Fruit fly (Drosophila melanogaster) whole organism, embryonic: ENCODE measurements around the gene lab.

ENCODE experiments used
- Bdp1 ChIP-seq: fragments of 200-800 bp; sonication (Bioruptor generic); optimal IDR thresholded peaks from 3 replicates; lab custom pipeline; 2016; ENCODE audit warnings: missing biosample characterization, missing genetic modification characterization
- CG11398 ChIP-seq: fragments of 200-800 bp; sonication (Bioruptor generic); optimal IDR thresholded peaks from 2 replicates; lab custom pipeline; 2016; ENCODE audit warnings: missing biosample characterization, missing genetic modification characterization
- CG12659 ChIP-seq: fragments of 200-800 bp; sonication (Bioruptor generic); optimal IDR thresholded peaks from 3 replicates; lab custom pipeline; 2017; ENCODE audit warnings: mild to moderate bottlenecking, missing biosample characterization, missing genetic modification reagents, missing genetic modification characterization
- CG13287 ChIP-seq: fragments of 200-800 bp; sonication (Bioruptor generic); IDR thresholded peaks from 2 replicates; pipeline ENCODE4 v1.3.6; 2022; ENCODE audit warnings: missing biosample characterization, missing genetic modification characterization; ENCODE audit not compliant: partially characterized antibody
- CG15514 ChIP-seq: fragments of 200-800 bp; sonication (Bioruptor generic); optimal IDR thresholded peaks from 3 replicates; lab custom pipeline; 2017; ENCODE audit warnings: missing biosample characterization, missing genetic modification characterization, mild to moderate bottlenecking, moderate library complexity, missing genetic modification reagents
- CG15696 ChIP-seq: fragments of 200-800 bp; sonication (Bioruptor generic); optimal IDR thresholded peaks from 2 replicates; lab custom pipeline; 2019; ENCODE audit warnings: missing biosample characterization, mild to moderate bottlenecking, missing genetic modification characterization, moderate library complexity
- CG17385 ChIP-seq: fragments of 200-800 bp; sonication (Bioruptor generic); optimal IDR thresholded peaks from 3 replicates; lab custom pipeline; 2018; ENCODE audit warnings: missing biosample characterization, mild to moderate bottlenecking, missing genetic modification characterization
- CG17802 ChIP-seq: fragments of 200-800 bp; sonication (Bioruptor generic); optimal IDR thresholded peaks from 2 replicates; lab custom pipeline; 2018; ENCODE audit warnings: missing biosample characterization, mild to moderate bottlenecking, missing genetic modification characterization, moderate library complexity
- CG2875 ChIP-seq: fragments of 200-800 bp; sonication (Bioruptor generic); optimal IDR thresholded peaks from 2 replicates; lab custom pipeline; 2017; ENCODE audit warnings: missing biosample characterization, mild to moderate bottlenecking, missing genetic modification characterization, missing genetic modification reagents
- CG2889 ChIP-seq: fragments of 200-800 bp; sonication (Bioruptor generic); IDR thresholded peaks from 3 replicates; pipeline ENCODE4 v1.3.6; 2022; ENCODE audit warnings: missing biosample characterization, missing genetic modification characterization
- CG3726 ChIP-seq: fragments of 200-800 bp; sonication (Bioruptor generic); IDR thresholded peaks from 3 replicates; pipeline ENCODE4, ENCODE4 v1.3.6; 2022; ENCODE audit warnings: missing biosample characterization, missing genetic modification characterization
- CG3847 ChIP-seq: fragments of 200-800 bp; sonication (Bioruptor generic); IDR thresholded peaks from 2 replicates; pipeline ENCODE4 v1.3.6; 2022; ENCODE audit warnings: missing biosample characterization, missing genetic modification characterization
- CG42726 ChIP-seq: fragments of 200-800 bp; sonication (Bioruptor generic); IDR thresholded peaks from 2 replicates; pipeline ENCODE4 v1.3.6; 2022; ENCODE audit warnings: missing biosample characterization, missing genetic modification characterization; ENCODE audit not compliant: partially characterized antibody
- CG43689 ChIP-seq: fragments of 200-800 bp; sonication (Bioruptor generic); IDR thresholded peaks from 2 replicates; pipeline ENCODE4 v1.3.6; 2022; ENCODE audit warnings: missing biosample characterization, missing genetic modification characterization
- CG5180 ChIP-seq: fragments of 200-800 bp; sonication (Bioruptor generic); optimal IDR thresholded peaks from 3 replicates; lab custom pipeline; 2017; ENCODE audit warnings: missing biosample characterization, missing genetic modification characterization, mild to moderate bottlenecking, moderate library complexity, missing genetic modification reagents
- CG6683 ChIP-seq: fragments of 200-800 bp; sonication (Bioruptor generic); optimal IDR thresholded peaks from 2 replicates; lab custom pipeline; 2017; ENCODE audit warnings: missing biosample characterization, mild to moderate bottlenecking, missing genetic modification characterization, missing genetic modification reagents
- CG7271 ChIP-seq: fragments of 200-800 bp; sonication (Bioruptor generic); optimal IDR thresholded peaks from 2 replicates; lab custom pipeline; 2018; ENCODE audit warnings: missing biosample characterization, mild to moderate bottlenecking, missing genetic modification characterization, moderate library complexity
- CG7357 ChIP-seq: fragments of 200-800 bp; sonication (Bioruptor generic); IDR thresholded peaks from 3 replicates; pipeline ENCODE4 v1.3.6; 2022; ENCODE audit warnings: missing biosample characterization, missing genetic modification characterization
- CG8388 ChIP-seq: fragments of 200-800 bp; sonication (Bioruptor generic); optimal IDR thresholded peaks from 2 replicates; lab custom pipeline; 2019; ENCODE audit warnings: missing biosample characterization, mild to moderate bottlenecking, missing genetic modification characterization, moderate library complexity
- Ets97D ChIP-seq: fragments of 200-800 bp; sonication (Bioruptor generic); optimal IDR thresholded peaks from 3 replicates; lab custom pipeline; 2016; ENCODE audit warnings: missing biosample characterization, missing genetic modification characterization
- Fer2 ChIP-seq: fragments of 200-800 bp; sonication (Bioruptor generic); optimal IDR thresholded peaks from 2 replicates; lab custom pipeline; 2018; ENCODE audit warnings: missing biosample characterization, mild to moderate bottlenecking, missing genetic modification characterization, moderate library complexity
- GATAe ChIP-seq: fragments of 200-800 bp; sonication (Bioruptor generic); conservative IDR thresholded peaks from 2 replicates; pipeline ENCODE4 v1.3.6; 2022; ENCODE audit warnings: missing biosample characterization, missing genetic modification characterization
- HHEX ChIP-seq: fragments of 200-800 bp; sonication (Bioruptor generic); optimal IDR thresholded peaks from 3 replicates; lab custom pipeline; 2017; ENCODE audit warnings: missing biosample characterization, mild to moderate bottlenecking, missing genetic modification characterization, missing genetic modification reagents
- Hr78 ChIP-seq, 2 experiments: fragments of 200-800 bp in 1 of 2; fragments of >200 bp in 1 of 2; sonication (Bioruptor generic) in 1 of 2; optimal IDR thresholded peaks; 2 replicates each; lab custom pipeline; 2017 to 2019; ENCODE audit warnings: missing biosample characterization in 2 of 2, missing genetic modification characterization in 2 of 2, mild to moderate bottlenecking in 1 of 2, moderate library complexity in 1 of 2
- MBD-R2 ChIP-seq: fragments of 200-800 bp; sonication (Bioruptor generic); IDR thresholded peaks from 2 replicates; pipeline ENCODE4 v1.3.6; 2022; ENCODE audit warnings: missing biosample characterization, missing genetic modification characterization
- Max ChIP-seq: fragments of 200-800 bp; sonication (Bioruptor generic); optimal IDR thresholded peaks from 2 replicates; lab custom pipeline; 2016; ENCODE audit warnings: missing biosample characterization, mild to moderate bottlenecking, missing genetic modification characterization
- Meics ChIP-seq: fragments of 200-800 bp; sonication (Bioruptor generic); optimal IDR thresholded peaks from 2 replicates; lab custom pipeline; 2017; ENCODE audit warnings: missing biosample characterization, mild to moderate bottlenecking, missing genetic modification characterization
- Neu2 ChIP-seq: fragments of 200-800 bp; sonication (Bioruptor generic); optimal IDR thresholded peaks from 3 replicates; lab custom pipeline; 2016; ENCODE audit warnings: missing biosample characterization, missing genetic modification characterization, borderline replicate concordance
- Nf-YB ChIP-seq: fragments of 200-800 bp; sonication (Bioruptor generic); optimal IDR thresholded peaks from 3 replicates; lab custom pipeline; 2019; ENCODE audit warnings: missing biosample characterization, mild to moderate bottlenecking, missing genetic modification characterization, moderate library complexity
- NfI ChIP-seq: fragments of 200-800 bp; sonication (Bioruptor generic); optimal IDR thresholded peaks from 3 replicates; lab custom pipeline; 2018; ENCODE audit warnings: missing biosample characterization, mild to moderate bottlenecking, missing genetic modification characterization, moderate library complexity
- chinmo ChIP-seq: fragments of 200-800 bp; sonication (Bioruptor generic); IDR thresholded peaks from 4 replicates; pipeline ENCODE4 v1.3.6; 2022; ENCODE audit warnings: missing biosample characterization, missing genetic modification characterization; ENCODE audit not compliant: partially characterized antibody
- fd3F ChIP-seq: fragments of 200-800 bp; sonication (Bioruptor generic); optimal IDR thresholded peaks from 2 replicates; lab custom pipeline; 2018; ENCODE audit warnings: missing biosample characterization, mild to moderate bottlenecking, missing genetic modification characterization, moderate library complexity
- grn ChIP-seq: fragments of 200-800 bp; sonication (Bioruptor generic); optimal IDR thresholded peaks from 3 replicates; lab custom pipeline; 2017; ENCODE audit warnings: missing biosample characterization, missing genetic modification characterization
- ind ChIP-seq: fragments of 200-800 bp; sonication (Bioruptor generic); optimal IDR thresholded peaks from 3 replicates; lab custom pipeline; 2016; ENCODE audit warnings: missing biosample characterization, missing genetic modification characterization
- jigr1 ChIP-seq: fragments of 200-800 bp; sonication (Bioruptor generic); IDR thresholded peaks from 3 replicates; pipeline ENCODE4 v1.3.6; 2022; ENCODE audit warnings: missing biosample characterization, missing genetic modification characterization
- lola ChIP-seq, 3 experiments: fragments of >200 bp in 2 of 3; fragments of 200-800 bp in 1 of 3; sonication (Bioruptor generic) in 1 of 3; optimal IDR thresholded peaks; 2 replicates each; lab custom pipeline; 2017 to 2019; ENCODE audit warnings: missing biosample characterization in 3 of 3, missing genetic modification characterization in 3 of 3, mild to moderate bottlenecking in 1 of 3, moderate library complexity in 1 of 3
- mld ChIP-seq: fragments of 200-800 bp; sonication (Bioruptor generic); IDR thresholded peaks from 3 replicates; pipeline ENCODE4 v1.3.6; 2022; ENCODE audit warnings: missing biosample characterization, missing genetic modification characterization; ENCODE audit not compliant: partially characterized antibody
- p53 ChIP-seq: fragments of 200-800 bp; sonication (Bioruptor generic); optimal IDR thresholded peaks from 2 replicates; lab custom pipeline; 2016; ENCODE audit warnings: missing biosample characterization, missing genetic modification characterization
- peb ChIP-seq: fragments of 200-800 bp; sonication (Bioruptor generic); IDR thresholded peaks from 2 replicates; pipeline ENCODE4 v1.3.6; 2022; ENCODE audit warnings: missing biosample characterization, missing genetic modification characterization
- phol ChIP-seq: fragments of 200-800 bp; sonication (Bioruptor generic); optimal IDR thresholded peaks from 3 replicates; lab custom pipeline; 2018; ENCODE audit warnings: missing biosample characterization, mild to moderate bottlenecking, missing genetic modification characterization, moderate library complexity
- repo ChIP-seq: fragments of 200-800 bp; sonication (Bioruptor generic); optimal IDR thresholded peaks from 2 replicates; lab custom pipeline; 2016; ENCODE audit warnings: missing biosample characterization, missing genetic modification characterization
- row ChIP-seq: fragments of 200-800 bp; sonication (Bioruptor generic); IDR thresholded peaks from 3 replicates; pipeline ENCODE4 v1.3.6; 2022; ENCODE audit warnings: missing biosample characterization, missing genetic modification characterization
- sens ChIP-seq: fragments of 200-800 bp; sonication (Bioruptor generic); peaks from one replicate; lab custom pipeline; 2016; ENCODE audit warnings: missing biosample characterization, missing genetic modification characterization
- sr ChIP-seq: fragments of 200-800 bp; sonication (Bioruptor generic); IDR thresholded peaks from 3 replicates; pipeline ENCODE4 v1.3.6; 2022; ENCODE audit warnings: missing biosample characterization, missing genetic modification characterization
- tna ChIP-seq: fragments of 200-800 bp; sonication (Bioruptor generic); IDR thresholded peaks from 2 replicates; pipeline ENCODE4 v1.3.6; 2022; ENCODE audit warnings: missing biosample characterization, missing genetic modification characterization; ENCODE audit not compliant: partially characterized antibody
- vnd ChIP-seq: fragments of 200-800 bp; sonication (Bioruptor generic); IDR thresholded peaks from 3 replicates; pipeline ENCODE4 v1.3.6; 2022; ENCODE audit warnings: missing biosample characterization, missing genetic modification characterization; ENCODE audit not compliant: partially characterized antibody
- zfh1 ChIP-seq: fragments of 200-800 bp; sonication (Bioruptor generic); IDR thresholded peaks from 3 replicates; pipeline ENCODE4 v1.3.6; 2022; ENCODE audit warnings: missing biosample characterization, missing genetic modification characterization

The lab gene

dm6 chr3R:6657278-6658246 is 20.8 kb downstream of the lab start, which contains the start of the genes CG1307 and twr (continued):
- no peak for TF ChIP-seq GATAe (GFP tag; lab: Robert Waterston, UW)
- TF ChIP-seq row = peak; percentile 55
- TF ChIP-seq mld (GFP tag; lab: Robert Waterston, UW) = no peak
- no peak for TF ChIP-seq repo (GFP tag; lab: Kevin White, UChicago)
- peak in 1 of 3 experiments; percentile 27 for TF ChIP-seq lola (GFP tag; optimal IDR thresholded peaks at IDR 0.05; lab: Kevin White, UChicago)
- no peak for TF ChIP-seq CG8388 (GFP tag; lab: Kevin White, UChicago)
- no peak for TF ChIP-seq Bdp1
- no peak for TF ChIP-seq CG17385 (GFP tag; lab: Kevin White, UChicago)
- peak; percentile 15 for TF ChIP-seq Nf-YB (GFP tag; lab: Kevin White, UChicago)
- TF ChIP-seq Hr78 (GFP tag; optimal IDR thresholded peaks at IDR 0.05; lab: Kevin White, UChicago) = no peak
- TF ChIP-seq Ets97D = peak; percentile 78
- peak; percentile 20; the same call in 1 of the 2 replicates for TF ChIP-seq CG13287
- TF ChIP-seq CG7357 (GFP tag; lab: Robert Waterston, UW) = no peak
- no peak for TF ChIP-seq NfI (GFP tag; lab: Kevin White, UChicago)
- TF ChIP-seq peb (GFP tag; lab: Robert Waterston, UW) = no peak
- peak; percentile 73 for TF ChIP-seq MBD-R2 (GFP tag; lab: Robert Waterston, UW)
- no peak for TF ChIP-seq Neu2 (GFP tag; lab: Kevin White, UChicago)
- TF ChIP-seq CG3847 = peak; percentile 22; the same call in 1 of the 2 replicates
- TF ChIP-seq CG11398 = no peak
- peak; percentile 68 for TF ChIP-seq phol (tag; lab: Kevin White, UChicago)
- no peak for TF ChIP-seq sens (GFP tag; lab: Kevin White, UChicago)
- TF ChIP-seq Meics = peak; percentile 43
- no peak for TF ChIP-seq CG5180 (GFP tag; lab: Kevin White, UChicago)
- peak; percentile 4 for TF ChIP-seq p53 (GFP tag; lab: Kevin White, UChicago)
- TF ChIP-seq vnd (GFP tag; lab: Robert Waterston, UW) = no peak
- no peak for TF ChIP-seq jigr1
- TF ChIP-seq Fer2 (tag; lab: Kevin White, UChicago) = peak; percentile 50
- TF ChIP-seq CG15696 = peak; percentile 24
- peak; percentile 10 for TF ChIP-seq HHEX (GFP tag; lab: Kevin White, UChicago)
- TF ChIP-seq Max (GFP tag; lab: Kevin White, UChicago) = peak; percentile 22
- TF ChIP-seq zfh1 (GFP tag; lab: Robert Waterston, UW) = peak; percentile 31; the same call in 1 of the 3 replicates
- no peak for TF ChIP-seq CG3726 (GFP tag; lab: Robert Waterston, UW)
- no peak for TF ChIP-seq CG7271 (tag; lab: Kevin White, UChicago)
- peak; percentile 13 for TF ChIP-seq CG17802 (tag; lab: Kevin White, UChicago)
- no peak for TF ChIP-seq ind (GFP tag; lab: Kevin White, UChicago)
- no peak for TF ChIP-seq grn
- no peak for TF ChIP-seq sr
- no peak for TF ChIP-seq tna (GFP tag; lab: Robert Waterston, UW)
- 0 out of 3 replicates have a peak, but pooled peaks have one; percentile 32 for TF ChIP-seq CG2889 (GFP tag; lab: Robert Waterston, UW)
- no peak for TF ChIP-seq CG43689 (GFP tag; lab: Robert Waterston, UW)
- peak; percentile 65 for TF ChIP-seq CG15514 (GFP tag; lab: Kevin White, UChicago)
- no peak for TF ChIP-seq chinmo (GFP tag; lab: Robert Waterston, UW)
- TF ChIP-seq fd3F (GFP tag; lab: Kevin White, UChicago) = no peak
- TF ChIP-seq CG6683 (GFP tag; lab: Kevin White, UChicago) = no peak
- no peak for TF ChIP-seq CG42726 (GFP tag; lab: Robert Waterston, UW)
- no peak for TF ChIP-seq CG2875 (GFP tag; lab: Kevin White, UChicago)
- TF ChIP-seq CG12659 (GFP tag; lab: Kevin White, UChicago) = peak; percentile 77
